Fruit fly (Drosophila melanogaster): ENCODE measurements around the gene Pbgs.

DNA sequence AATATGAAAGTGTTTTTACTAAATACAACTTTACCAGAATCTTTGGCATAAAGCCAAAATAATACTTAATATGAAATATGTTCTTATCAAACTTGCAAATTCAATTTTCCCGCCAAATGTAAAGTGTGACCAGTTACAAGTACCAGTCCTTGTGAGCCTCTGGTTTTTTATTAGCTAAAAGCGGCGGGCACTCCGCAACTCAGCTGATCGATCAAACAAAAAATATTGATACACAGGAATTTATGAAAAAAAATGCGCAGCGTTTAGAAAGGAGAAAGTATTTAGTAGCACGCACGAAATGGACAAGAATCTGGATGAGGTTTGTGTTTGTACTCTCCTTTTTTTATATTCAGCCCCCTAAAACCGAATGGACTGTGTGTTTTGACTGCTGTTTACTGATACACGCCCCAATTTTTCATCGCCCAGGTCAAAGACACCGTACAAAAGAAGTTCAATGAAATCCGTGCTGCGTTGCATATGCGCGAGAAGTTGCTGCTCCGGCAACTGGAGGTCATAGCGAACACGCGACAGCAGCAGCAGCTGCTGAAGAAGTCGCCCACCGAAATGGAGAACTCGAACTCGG is 3.7 kb downstream of the Pbgs start, which contains the start of gene CG32100:
- TF ChIP-seq h (optimal IDR thresholded peaks at IDR 0.05) = no peak
- TF ChIP-seq psq (optimal IDR thresholded peaks at IDR 0.05) = no peak
- no peak for TF ChIP-seq insv (optimal IDR thresholded peaks at IDR 0.05)
- no peak for TF ChIP-seq Sin3A (optimal IDR thresholded peaks at IDR 0.05)
- TF ChIP-seq ttk (optimal IDR thresholded peaks at IDR 0.05) = no peak
